Worm (Caenorhabditis elegans): ENCODE results near the gene ssp-34.

DNA sequence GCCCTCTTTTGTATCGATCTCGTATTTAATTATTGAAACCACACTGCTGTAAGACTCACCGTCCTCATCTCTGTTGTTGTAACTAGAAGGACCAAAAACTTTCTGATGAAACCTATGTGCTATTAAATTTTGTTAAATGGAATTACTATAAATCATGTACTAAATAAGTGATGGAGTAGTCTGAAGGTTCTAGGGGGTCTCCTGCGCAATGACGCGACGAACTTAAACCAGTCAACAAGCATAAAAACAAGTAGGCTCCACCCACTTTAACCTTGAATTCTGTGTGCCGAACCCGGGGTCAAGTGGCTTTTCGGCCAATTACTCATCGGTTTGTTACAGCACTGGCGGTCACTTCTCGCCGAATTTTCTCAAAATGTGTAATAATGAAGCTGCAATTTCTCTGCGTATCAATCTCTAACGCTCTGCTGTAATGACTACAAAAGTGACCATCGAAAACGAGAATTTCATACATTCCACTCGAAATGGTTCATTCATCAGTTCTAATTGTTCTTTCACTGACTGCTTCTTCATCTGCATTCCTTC is 1.3 kb downstream of the ssp-34 start, which contains the start of gene grl-21:
- no peak for TF ChIP-seq flt-1 (GFP tag; IDR thresholded peaks at IDR 0.05)
- no peak for TF ChIP-seq med-1 (GFP tag; optimal IDR thresholded peaks at IDR 0.05; ENCODE audit: insufficient read depth)
- TF ChIP-seq klf-2 (GFP tag; conservative IDR thresholded peaks at IDR 0.05): no peak
- TF ChIP-seq ztf-23 (GFP tag; IDR thresholded peaks at IDR 0.05): no peak

Data from whole organism, midembryonic.